Worm (Caenorhabditis elegans) whole organism, L1 larva: ENCODE results near the gene bbs-4.
A peak's percentile ranks its signal among the peaks of the same experiment; 100 is the strongest.

Source experiments
- aly-2 ChIP-seq: fragments of 150-350 bp; optimal IDR thresholded peaks from 2 replicates; lab custom pipeline; 2014; ENCODE audit warnings: missing biosample characterization, missing genetic modification characterization
- dsc-1 ChIP-seq: sonication (generic microtip); optimal IDR thresholded peaks from 2 replicates; lab custom pipeline; 2016; ENCODE audit warnings: mild to moderate bottlenecking, missing genetic modification characterization, missing compliant biosample characterization
- elt-2 ChIP-seq: sonication (generic microtip); optimal IDR thresholded peaks from 2 replicates; lab custom pipeline; 2016; ENCODE audit warnings: missing genetic modification characterization, mild to moderate bottlenecking, inconsistent platforms, missing compliant biosample characterization, missing genetic modification reagents
- fkh-8 ChIP-seq: sonication (generic microtip); optimal IDR thresholded peaks from 2 replicates; lab custom pipeline; 2016; ENCODE audit warnings: mild to moderate bottlenecking, missing genetic modification characterization, missing compliant biosample characterization
- lin-35 ChIP-seq, 2 experiments: fragments of 150-350 bp; optimal IDR thresholded peaks; 2 replicates each; lab custom pipeline; 2014; ENCODE audit warnings: missing biosample characterization in 2 of 2, missing genetic modification characterization in 2 of 2, missing genetic modification reagents in 2 of 2
- nhr-12 ChIP-seq: sonication (generic microtip); optimal IDR thresholded peaks from 2 replicates; lab custom pipeline; 2017; ENCODE audit warnings: missing biosample characterization, missing genetic modification characterization
- nhr-90 ChIP-seq: sonication (generic microtip); optimal IDR thresholded peaks from 2 replicates; lab custom pipeline; 2016; ENCODE audit warnings: mild to moderate bottlenecking, missing genetic modification characterization, missing compliant biosample characterization; ENCODE audit not compliant: poor library complexity

- TF ChIP-seq elt-2 (tag; lab: Kevin White, UChicago) (no peak), fkh-8 (tag; lab: Kevin White, UChicago) (peak; percentile 38), dsc-1 (tag; lab: Kevin White, UChicago) (no peak), nhr-90 (tag; lab: Kevin White, UChicago) (no peak), lin-35 (GFP tag; optimal IDR thresholded peaks at IDR 0.05; lab: Kevin White, UChicago) (no peak), nhr-12 (tag; lab: Kevin White, UChicago) (no peak), aly-2 (tag; lab: Kevin White, UChicago) (no peak)
Observed at ce11 chrIII:9585314-9585713, 26.7 kb downstream of the bbs-4 start.
